Worm (Caenorhabditis elegans) whole organism, early embryonic: ENCODE data around the gene srg-10.
A peak's percentile ranks its signal among the peaks of the same experiment; 100 is the strongest.

Experiments
- B0310.2 ChIP-seq: sonication (generic microtip); optimal IDR thresholded peaks from 2 replicates; lab custom pipeline; 2016; ENCODE audit warnings: mild to moderate bottlenecking, missing genetic modification characterization, missing compliant biosample characterization
- F13C5.2 ChIP-seq: sonication (generic microtip); optimal IDR thresholded peaks from 2 replicates; lab custom pipeline; 2017; ENCODE audit warnings: mild to moderate bottlenecking, missing genetic modification characterization, inconsistent platforms, missing compliant biosample characterization
- ama-1 ChIP-seq: fragments of 150-350 bp; optimal IDR thresholded peaks from 2 replicates; lab custom pipeline; 2014
- ceh-13 ChIP-seq: fragments of 200-800 bp; sonication (Bioruptor generic); optimal IDR thresholded peaks from 2 replicates; lab custom pipeline; 2018; ENCODE audit warnings: mild to moderate bottlenecking, missing genetic modification characterization, missing compliant biosample characterization
- ceh-36 ChIP-seq: sonication (generic microtip); optimal IDR thresholded peaks from 2 replicates; lab custom pipeline; 2016; ENCODE audit warnings: missing genetic modification characterization, inconsistent platforms, missing compliant biosample characterization
- flt-1 ChIP-seq: fragments of 200-800 bp; sonication (Bioruptor generic); IDR thresholded peaks from 2 replicates; pipeline ENCODE4 v1.3.6; 2022; ENCODE audit warnings: missing genetic modification characterization, missing compliant biosample characterization
- hmbx-1 ChIP-seq: sonication (generic microtip); optimal IDR thresholded peaks from 2 replicates; lab custom pipeline; 2016; ENCODE audit warnings: mild to moderate bottlenecking, missing genetic modification characterization, missing compliant biosample characterization
- hmg-4 ChIP-seq: fragments of 200-800 bp; sonication (Bioruptor generic); optimal IDR thresholded peaks from 2 replicates; lab custom pipeline; 2018; ENCODE audit warnings: mild to moderate bottlenecking, missing genetic modification characterization, missing compliant biosample characterization
- hnd-1 ChIP-seq: sonication (generic microtip); optimal IDR thresholded peaks from 2 replicates; lab custom pipeline; 2016; ENCODE audit warnings: missing genetic modification characterization, missing compliant biosample characterization
- pes-1 ChIP-seq: fragments of 200-800 bp; sonication (Bioruptor generic); IDR thresholded peaks from 2 replicates; pipeline ENCODE4 v1.3.6; 2022; ENCODE audit warnings: missing genetic modification reagents, missing genetic modification characterization, missing compliant biosample characterization
- sea-1 ChIP-seq: fragments of 200-800 bp; sonication (Bioruptor generic); conservative IDR thresholded peaks from 2 replicates; pipeline ENCODE4 v1.3.6; 2022; ENCODE audit warnings: missing genetic modification characterization, missing compliant biosample characterization
- tbx-11 ChIP-seq: fragments of 200-800 bp; sonication (Bioruptor generic); IDR thresholded peaks from 2 replicates; pipeline ENCODE4 v1.3.6; 2022; ENCODE audit warnings: missing genetic modification characterization, missing compliant biosample characterization
- tbx-37 ChIP-seq: fragments of 200-800 bp; sonication (Bioruptor generic); conservative IDR thresholded peaks from 2 replicates; pipeline ENCODE4 v1.3.6; 2022; ENCODE audit warnings: missing genetic modification reagents, missing genetic modification characterization, missing compliant biosample characterization

DNA sequence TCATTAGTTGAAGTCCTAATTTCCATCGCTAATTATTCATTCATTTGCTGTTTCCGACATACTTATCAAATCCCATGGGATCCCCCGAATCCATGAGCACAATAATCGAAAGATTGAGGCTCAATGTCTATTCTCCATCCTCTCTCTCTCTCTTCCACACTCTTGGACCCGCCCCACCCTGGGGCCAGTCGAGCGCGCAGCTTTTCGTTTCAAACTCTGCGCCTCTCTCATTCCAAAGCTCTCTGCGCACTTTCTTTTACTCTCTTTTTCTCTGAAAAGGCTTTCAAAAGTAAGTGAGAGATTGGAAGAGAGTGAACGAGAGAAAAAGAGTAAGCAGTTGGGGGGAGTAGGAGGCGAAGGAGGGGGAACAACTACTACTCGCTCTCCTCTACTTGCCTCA, 44.2 kb downstream of the srg-10 start, which contains the start of gene acy-1:
- TF ChIP-seq pes-1 (no peak), F13C5.2 (tag; lab: Kevin White, UChicago) (peak; percentile 11), ama-1 (lab: Kevin White, UChicago) (no peak), ceh-13 (GFP tag; lab: Kevin White, UChicago) (no peak), tbx-11 (GFP tag; lab: Robert Waterston, UW) (no peak), ceh-36 (tag; lab: Kevin White, UChicago) (no peak), B0310.2 (tag; lab: Kevin White, UChicago) (no peak), flt-1 (no peak), sea-1 (GFP tag; lab: Robert Waterston, UW) (no peak), hmbx-1 (tag; lab: Kevin White, UChicago) (no peak), hnd-1 (tag; lab: Kevin White, UChicago) (no peak), hmg-4 (GFP tag; lab: Kevin White, UChicago) (peak; percentile 56), tbx-37 (GFP tag; lab: Robert Waterston, UW) (no peak)
